Fruit fly (Drosophila melanogaster): ENCODE data around the gene CG43886.

The CG43886 gene

dm6 chr3L:8177795-8178564 lies 18.4 kb upstream of the CG43886 start, which contains the start of gene Nmt:
Nmt (minus strand) TSS chr3L:8178429.
- TF ChIP-seq insv (optimal IDR thresholded peaks at IDR 0.05) = no peak
- no peak for TF ChIP-seq Myc (optimal IDR thresholded peaks at IDR 0.05)
- no peak for TF ChIP-seq ttk (optimal IDR thresholded peaks at IDR 0.05)
- no peak for TF ChIP-seq Sin3A (optimal IDR thresholded peaks at IDR 0.05)
- TF ChIP-seq h (optimal IDR thresholded peaks at IDR 0.05) = no peak
- no peak for TF ChIP-seq psq (optimal IDR thresholded peaks at IDR 0.05)

dm6 chr3L:8175818-8176217 lies 16.2 kb upstream of the CG43886 start, which contains the start of gene RecQ4:
RecQ4 (minus strand) TSS chr3L:8175978.
- TF ChIP-seq h (optimal IDR thresholded peaks at IDR 0.05) = no peak

dm6 chr3L:8165436-8165835 lies 5.9 kb upstream of the CG43886 start, which contains the start of gene CG13675:
CG13675 (minus strand) TSS chr3L:8165518.
- TF ChIP-seq ttk (optimal IDR thresholded peaks at IDR 0.05) (no peak), h (optimal IDR thresholded peaks at IDR 0.05) (no peak), psq (optimal IDR thresholded peaks at IDR 0.05) (no peak), Sin3A (optimal IDR thresholded peaks at IDR 0.05) (no peak), Myc (optimal IDR thresholded peaks at IDR 0.05) (no peak), insv (optimal IDR thresholded peaks at IDR 0.05) (no peak)

- TF ChIP-seq psq (optimal IDR thresholded peaks at IDR 0.05) (no peak), h (optimal IDR thresholded peaks at IDR 0.05) (no peak), ttk (optimal IDR thresholded peaks at IDR 0.05) (no peak), insv (optimal IDR thresholded peaks at IDR 0.05) (no peak), Myc (optimal IDR thresholded peaks at IDR 0.05) (no peak), Sin3A (optimal IDR thresholded peaks at IDR 0.05) (no peak)
These were observed 726 bp downstream of the CG43886 start, which contains the start of gene CG42445 for dm6 chr3L:8158715-8159380. CG42445 (minus strand) TSS chr3L:8158900.

- TF ChIP-seq ttk (optimal IDR thresholded peaks at IDR 0.05) = no peak
- no peak for TF ChIP-seq insv (optimal IDR thresholded peaks at IDR 0.05)
- no peak for TF ChIP-seq Sin3A (optimal IDR thresholded peaks at IDR 0.05)
- no peak for TF ChIP-seq psq (optimal IDR thresholded peaks at IDR 0.05)
- TF ChIP-seq h (optimal IDR thresholded peaks at IDR 0.05) = no peak
- TF ChIP-seq Myc (optimal IDR thresholded peaks at IDR 0.05) = no peak
These were observed 2.5 kb downstream of the CG43886 start for dm6 chr3L:8157079-8157478.

- TF ChIP-seq h (optimal IDR thresholded peaks at IDR 0.05) = no peak
- no peak for TF ChIP-seq insv (optimal IDR thresholded peaks at IDR 0.05)
- TF ChIP-seq psq (optimal IDR thresholded peaks at IDR 0.05) = no peak
- no peak for TF ChIP-seq Sin3A (optimal IDR thresholded peaks at IDR 0.05)
These were observed 3.4 kb downstream of the CG43886 start for dm6 chr3L:8156199-8156598.

- TF ChIP-seq insv (optimal IDR thresholded peaks at IDR 0.05) (no peak), ttk (optimal IDR thresholded peaks at IDR 0.05) (no peak), Myc (optimal IDR thresholded peaks at IDR 0.05) (no peak), Sin3A (optimal IDR thresholded peaks at IDR 0.05) (no peak), psq (optimal IDR thresholded peaks at IDR 0.05) (no peak), h (optimal IDR thresholded peaks at IDR 0.05) (no peak)
These were observed 4.2 kb downstream of the CG43886 start for dm6 chr3L:8155324-8155723.

- TF ChIP-seq insv (optimal IDR thresholded peaks at IDR 0.05) = no peak
- no peak for TF ChIP-seq psq (optimal IDR thresholded peaks at IDR 0.05)
- TF ChIP-seq h (optimal IDR thresholded peaks at IDR 0.05) = no peak
- no peak for TF ChIP-seq Myc (optimal IDR thresholded peaks at IDR 0.05)
- no peak for TF ChIP-seq ttk (optimal IDR thresholded peaks at IDR 0.05)
- TF ChIP-seq Sin3A (optimal IDR thresholded peaks at IDR 0.05) = no peak
These were observed 5.0 kb downstream of the CG43886 start for dm6 chr3L:8154544-8154943.

- TF ChIP-seq insv (optimal IDR thresholded peaks at IDR 0.05) = no peak
- TF ChIP-seq psq (optimal IDR thresholded peaks at IDR 0.05) = no peak
- TF ChIP-seq h (optimal IDR thresholded peaks at IDR 0.05) = no peak
- TF ChIP-seq Myc (optimal IDR thresholded peaks at IDR 0.05) = no peak
These were observed 6.2 kb downstream of the CG43886 start for dm6 chr3L:8153206-8153996.

dm6 chr3L:8151727-8152199 lies 7.8 kb downstream of the CG43886 start, which contains the start of gene CG13676:
CG13676 (minus strand) TSS chr3L:8151813.
- no peak for TF ChIP-seq h (optimal IDR thresholded peaks at IDR 0.05)
- no peak for TF ChIP-seq ttk (optimal IDR thresholded peaks at IDR 0.05)
- TF ChIP-seq psq (optimal IDR thresholded peaks at IDR 0.05) = no peak
- TF ChIP-seq insv (optimal IDR thresholded peaks at IDR 0.05) = no peak
- no peak for TF ChIP-seq Myc (optimal IDR thresholded peaks at IDR 0.05)
- TF ChIP-seq Sin3A (optimal IDR thresholded peaks at IDR 0.05) = no peak

dm6 chr3L:8150812-8151211 lies 8.8 kb downstream of the CG43886 start:
- TF ChIP-seq insv (optimal IDR thresholded peaks at IDR 0.05) (no peak), ttk (optimal IDR thresholded peaks at IDR 0.05) (no peak), h (optimal IDR thresholded peaks at IDR 0.05) (no peak)

dm6 chr3L:8150284-8150683 lies 9.3 kb downstream of the CG43886 start:
- no peak for TF ChIP-seq Myc (optimal IDR thresholded peaks at IDR 0.05)
- no peak for TF ChIP-seq psq (optimal IDR thresholded peaks at IDR 0.05)
- TF ChIP-seq ttk (optimal IDR thresholded peaks at IDR 0.05) = no peak
- TF ChIP-seq Sin3A (optimal IDR thresholded peaks at IDR 0.05) = no peak
- TF ChIP-seq insv (optimal IDR thresholded peaks at IDR 0.05) = no peak
- TF ChIP-seq h (optimal IDR thresholded peaks at IDR 0.05) = no peak

Measured in Kc167 (cell line).